Worm (Caenorhabditis elegans): ENCODE data around the gene F56D6.14.

DNA sequence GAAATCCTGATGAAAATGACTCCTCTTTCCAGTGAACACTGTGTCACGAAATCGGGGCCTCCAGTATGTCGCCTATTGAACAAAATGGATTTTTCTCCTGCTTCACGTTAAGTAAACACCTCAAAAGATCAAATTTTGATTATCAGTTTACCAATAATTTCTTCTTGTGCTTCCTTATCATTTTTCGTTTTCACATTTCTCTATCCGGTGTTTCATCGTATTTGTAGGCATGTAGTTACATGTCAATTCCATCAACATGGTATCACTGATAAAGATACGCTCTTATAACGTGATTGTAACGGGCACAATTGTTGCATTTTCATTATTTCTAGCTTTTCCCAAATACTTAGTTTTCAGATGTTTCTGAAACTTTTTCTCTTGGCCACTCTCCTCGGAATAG lies 27.0 kb downstream of the F56D6.14 start, which contains the start of gene clec-72:
- TF ChIP-seq unc-39 (tag; optimal IDR thresholded peaks at IDR 0.05) = no peak
- no peak for TF ChIP-seq lsy-2 (tag; optimal IDR thresholded peaks at IDR 0.05)
- no peak for TF ChIP-seq ceh-16 (tag; optimal IDR thresholded peaks at IDR 0.05)
- no peak for TF ChIP-seq ceh-82 (tag; optimal IDR thresholded peaks at IDR 0.05)
- TF ChIP-seq F13H6.1 (tag; optimal IDR thresholded peaks at IDR 0.05) = no peak
- TF ChIP-seq fos-1 (tag; optimal IDR thresholded peaks at IDR 0.05) = peak; percentile 98
- no peak for TF ChIP-seq blmp-1 (tag; optimal IDR thresholded peaks at IDR 0.05; ENCODE audit: insufficient read depth)
- no peak for TF ChIP-seq ztf-4 (tag; optimal IDR thresholded peaks at IDR 0.05)
- TF ChIP-seq egl-27 (tag; optimal IDR thresholded peaks at IDR 0.05) = no peak

Measured in whole organism, L2 larva.